Fruit fly (Drosophila melanogaster) Kc167 (cell line): ENCODE results near the gene CG31275.

Source experiments
- Myc ChIP-seq: fragments of >200 bp; optimal IDR thresholded peaks from 2 replicates; lab custom pipeline; 2017; ENCODE audit warnings: missing external identifiers
- Sin3A ChIP-seq: fragments of >200 bp; optimal IDR thresholded peaks from 2 replicates; lab custom pipeline; 2018; ENCODE audit warnings: missing external identifiers
- h ChIP-seq: fragments of >200 bp; optimal IDR thresholded peaks from 3 replicates; lab custom pipeline; 2018; ENCODE audit warnings: missing external identifiers
- psq ChIP-seq: fragments of >200 bp; optimal IDR thresholded peaks from 2 replicates; lab custom pipeline; 2017; ENCODE audit warnings: missing external identifiers

- no peak for TF ChIP-seq Myc (lab: Kevin White, UChicago)
- no peak for TF ChIP-seq Sin3A (lab: Kevin White, UChicago)
- TF ChIP-seq psq (lab: Kevin White, UChicago), result no peak
- TF ChIP-seq h (lab: Kevin White, UChicago), result no peak
Measured at dm6 chr3R:16787378-16787777, 36.2 kb upstream of the CG31275 start.
